Worm (Caenorhabditis elegans) whole organism, midembryonic: ENCODE results near the gene F38C2.7.

ENCODE experiments used
- T22C8.4 ChIP-seq: fragments of 200-800 bp; sonication (Bioruptor generic); IDR thresholded peaks from 2 replicates; pipeline ENCODE4 v1.3.6; 2022; ENCODE audit warnings: missing genetic modification characterization, missing compliant biosample characterization
- cog-1 ChIP-seq: sonication (generic microtip); optimal IDR thresholded peaks from 2 replicates; lab custom pipeline; 2016; ENCODE audit warnings: missing genetic modification characterization, missing compliant biosample characterization
- flt-1 ChIP-seq: fragments of 200-800 bp; sonication (Bioruptor generic); IDR thresholded peaks from 2 replicates; pipeline ENCODE4 v1.3.6; 2022; ENCODE audit warnings: missing genetic modification characterization, missing compliant biosample characterization
- klf-2 ChIP-seq: fragments of 200-800 bp; sonication (Bioruptor generic); conservative IDR thresholded peaks from 2 replicates; pipeline ENCODE4 v1.3.6; 2022; ENCODE audit warnings: missing genetic modification reagents, missing genetic modification characterization, missing compliant biosample characterization
- med-1 ChIP-seq: sonication (generic microtip); optimal IDR thresholded peaks from 2 replicates; lab custom pipeline; 2017; ENCODE audit warnings: missing genetic modification characterization, mild to moderate bottlenecking, missing compliant biosample characterization, antibody characterized with exemption, missing genetic modification reagents; ENCODE audit not compliant: insufficient read depth
- ref-1 ChIP-seq: fragments of 200-800 bp; sonication (Bioruptor generic); conservative IDR thresholded peaks from 2 replicates; pipeline ENCODE4 v1.3.6; 2022; ENCODE audit warnings: missing genetic modification reagents, missing genetic modification characterization, missing compliant biosample characterization
- tab-1 ChIP-seq: fragments of 200-800 bp; sonication (Bioruptor generic); IDR thresholded peaks from 2 replicates; pipeline ENCODE4 v1.3.6; 2022; ENCODE audit warnings: missing genetic modification characterization, missing compliant biosample characterization
- ztf-23 ChIP-seq: fragments of 200-800 bp; sonication (Bioruptor generic); IDR thresholded peaks from 2 replicates; pipeline ENCODE4 v1.3.6; 2022; ENCODE audit warnings: missing genetic modification reagents, missing genetic modification characterization, missing compliant biosample characterization
- ztf-29 ChIP-seq: fragments of 200-800 bp; sonication (Bioruptor generic); IDR thresholded peaks from 2 replicates; pipeline ENCODE4 v1.3.6; 2022; ENCODE audit warnings: missing genetic modification reagents, missing genetic modification characterization, missing compliant biosample characterization

Gene F38C2.7

DNA sequence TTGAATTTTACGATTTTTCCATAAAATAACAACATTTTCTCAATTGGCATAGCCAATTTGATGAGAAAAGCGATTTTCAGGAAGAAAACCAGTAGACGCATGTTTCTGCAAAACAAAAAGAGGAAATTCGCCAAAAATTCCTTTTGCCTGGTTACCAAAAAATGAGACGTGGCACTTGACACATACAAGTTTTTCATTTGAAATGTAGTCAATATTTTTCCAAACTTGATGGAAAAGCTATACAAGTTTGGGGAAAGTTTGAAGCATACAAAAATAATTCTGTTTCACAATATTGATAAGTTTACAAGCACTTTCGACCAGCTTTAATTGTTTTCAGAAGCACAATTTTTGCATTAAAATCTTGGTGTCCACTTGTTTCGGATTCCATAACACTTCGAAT lies 3.4 kb upstream of the F38C2.7 start, which contains the start of gene clec-191:
TSS of gene clec-191 (minus strand) at position 101 of the 400 bp plus-strand sequence.
- no peak for TF ChIP-seq flt-1 (GFP tag; lab: Robert Waterston, UW)
- TF ChIP-seq klf-2 (GFP tag; lab: Robert Waterston, UW) = no peak
- no peak for TF ChIP-seq ref-1
- no peak for TF ChIP-seq tab-1 (GFP tag; lab: Robert Waterston, UW)
- no peak for TF ChIP-seq ztf-23 (GFP tag; lab: Robert Waterston, UW)
- no peak for TF ChIP-seq cog-1 (tag; lab: Kevin White, UChicago)
- no peak for TF ChIP-seq ztf-29 (GFP tag; lab: Robert Waterston, UW)

- no peak for TF ChIP-seq tab-1 (GFP tag; lab: Robert Waterston, UW)
- TF ChIP-seq T22C8.4 (GFP tag; lab: Robert Waterston, UW) = no peak
- no peak for TF ChIP-seq ztf-29 (GFP tag; lab: Robert Waterston, UW)
- no peak for TF ChIP-seq flt-1 (GFP tag; lab: Robert Waterston, UW)
- TF ChIP-seq ref-1 = no peak
- no peak for TF ChIP-seq ztf-23 (GFP tag; lab: Robert Waterston, UW)
- TF ChIP-seq klf-2 (GFP tag; lab: Robert Waterston, UW) = no peak
- TF ChIP-seq med-1 (GFP tag; lab: Kevin White, UChicago) = no peak
- no peak for TF ChIP-seq cog-1 (tag; lab: Kevin White, UChicago)
Observed at ce11 chrIV:16277902-16278301, 711 bp upstream of the F38C2.7 start, which contains the start of gene ccch-2. Gene ccch-2, plus strand, starts transcription at chrIV:16278202.

ce11 chrIV:16270955-16271354 lies 6.2 kb downstream of the F38C2.7 start, which contains the start of gene F38C2.4:
Gene F38C2.4, plus strand, starts transcription at chrIV:16271255.
- TF ChIP-seq med-1 (GFP tag; lab: Kevin White, UChicago) (no peak), cog-1 (tag; lab: Kevin White, UChicago) (no peak), ref-1 (no peak), tab-1 (GFP tag; lab: Robert Waterston, UW) (no peak), flt-1 (GFP tag; lab: Robert Waterston, UW) (no peak), ztf-29 (GFP tag; lab: Robert Waterston, UW) (no peak), klf-2 (GFP tag; lab: Robert Waterston, UW) (no peak), ztf-23 (GFP tag; lab: Robert Waterston, UW) (no peak), T22C8.4 (GFP tag; lab: Robert Waterston, UW) (no peak)

- no peak for TF ChIP-seq flt-1 (GFP tag; lab: Robert Waterston, UW)
- TF ChIP-seq ref-1 = no peak
- TF ChIP-seq ztf-23 (GFP tag; lab: Robert Waterston, UW) = no peak
- TF ChIP-seq cog-1 (tag; lab: Kevin White, UChicago) = no peak
- TF ChIP-seq klf-2 (GFP tag; lab: Robert Waterston, UW) = no peak
- no peak for TF ChIP-seq T22C8.4 (GFP tag; lab: Robert Waterston, UW)
- TF ChIP-seq ztf-29 (GFP tag; lab: Robert Waterston, UW) = no peak
- TF ChIP-seq med-1 (GFP tag; lab: Kevin White, UChicago) = no peak
- TF ChIP-seq tab-1 (GFP tag; lab: Robert Waterston, UW) = no peak
Observed at ce11 chrIV:16257330-16257729, 19.9 kb downstream of the F38C2.7 start, which contains the start of gene hlh-31. Gene hlh-31, plus strand, starts transcription at chrIV:16257630.

ce11 chrIV:16254464-16254863 lies 22.7 kb downstream of the F38C2.7 start, which contains the start of gene hlh-17:
Gene hlh-17, plus strand, starts transcription at chrIV:16254764.
- TF ChIP-seq ref-1 (no peak), ztf-23 (GFP tag; lab: Robert Waterston, UW) (no peak), med-1 (GFP tag; lab: Kevin White, UChicago) (no peak), cog-1 (tag; lab: Kevin White, UChicago) (no peak), tab-1 (GFP tag; lab: Robert Waterston, UW) (no peak), flt-1 (GFP tag; lab: Robert Waterston, UW) (no peak), klf-2 (GFP tag; lab: Robert Waterston, UW) (no peak), T22C8.4 (GFP tag; lab: Robert Waterston, UW) (no peak), ztf-29 (GFP tag; lab: Robert Waterston, UW) (no peak)

DNA sequence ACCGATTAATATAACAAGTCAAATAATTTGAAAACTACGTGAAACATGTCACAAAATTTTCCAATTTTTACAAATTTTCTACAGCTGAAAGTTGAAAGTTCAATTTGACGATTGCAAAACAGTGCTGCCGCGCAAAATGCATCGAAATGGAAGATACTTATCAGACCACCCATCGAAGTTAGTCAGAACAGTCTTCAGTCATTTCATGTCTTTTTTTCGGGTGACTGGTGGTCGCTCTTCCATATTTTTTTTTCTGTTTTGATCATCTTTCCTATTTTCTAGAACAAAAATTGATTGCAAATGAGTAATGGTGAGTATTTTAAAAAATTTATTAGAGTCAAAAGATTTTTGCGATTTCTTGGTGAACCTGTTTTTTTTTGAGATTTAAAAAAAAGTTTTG lies 30.1 kb downstream of the F38C2.7 start, which contains the start of gene F38C2.1:
TSS of gene F38C2.1 (plus strand) at position 301 of the 400 bp plus-strand sequence.
- TF ChIP-seq tab-1 (GFP tag; lab: Robert Waterston, UW) (no peak), flt-1 (GFP tag; lab: Robert Waterston, UW) (no peak), T22C8.4 (GFP tag; lab: Robert Waterston, UW) (no peak), klf-2 (GFP tag; lab: Robert Waterston, UW) (no peak), ztf-29 (GFP tag; lab: Robert Waterston, UW) (no peak), ref-1 (no peak), cog-1 (tag; lab: Kevin White, UChicago) (no peak), med-1 (GFP tag; lab: Kevin White, UChicago) (no peak), ztf-23 (GFP tag; lab: Robert Waterston, UW) (no peak)

DNA sequence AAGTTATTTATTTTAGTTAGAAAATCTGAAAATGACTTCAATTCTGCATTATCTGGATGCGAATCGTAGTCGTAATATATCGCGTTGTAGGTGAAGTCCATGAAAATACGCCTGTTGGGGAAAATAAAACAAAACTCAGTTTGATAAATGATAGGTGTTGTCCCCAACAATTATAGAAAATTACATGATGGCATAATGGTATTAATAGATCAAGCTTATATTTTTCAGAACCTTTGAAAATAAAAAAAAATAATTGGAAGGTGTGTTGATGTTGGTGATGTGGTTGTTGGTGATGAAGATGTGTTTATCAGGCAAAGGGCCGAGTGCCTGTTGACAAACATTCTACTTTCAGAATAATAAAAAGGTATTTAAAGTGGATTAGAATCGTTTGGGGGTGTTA lies 38.6 kb downstream of the F38C2.7 start, which contains the start of gene srw-61:
TSS of gene srw-61 (minus strand) at position 101 of the 400 bp plus-strand sequence.
- TF ChIP-seq ztf-23 (GFP tag; lab: Robert Waterston, UW) (no peak), med-1 (GFP tag; lab: Kevin White, UChicago) (no peak), tab-1 (GFP tag; lab: Robert Waterston, UW) (no peak), ztf-29 (GFP tag; lab: Robert Waterston, UW) (no peak), ref-1 (no peak), klf-2 (GFP tag; lab: Robert Waterston, UW) (no peak), cog-1 (tag; lab: Kevin White, UChicago) (no peak), T22C8.4 (GFP tag; lab: Robert Waterston, UW) (no peak)

- TF ChIP-seq med-1 (GFP tag; lab: Kevin White, UChicago) (no peak), ztf-23 (GFP tag; lab: Robert Waterston, UW) (no peak), ztf-29 (GFP tag; lab: Robert Waterston, UW) (no peak), flt-1 (GFP tag; lab: Robert Waterston, UW) (no peak), ref-1 (no peak), klf-2 (GFP tag; lab: Robert Waterston, UW) (no peak), tab-1 (GFP tag; lab: Robert Waterston, UW) (no peak), T22C8.4 (GFP tag; lab: Robert Waterston, UW) (no peak)
Observed at ce11 chrIV:16236827-16237226, 40.4 kb downstream of the F38C2.7 start.

DNA sequence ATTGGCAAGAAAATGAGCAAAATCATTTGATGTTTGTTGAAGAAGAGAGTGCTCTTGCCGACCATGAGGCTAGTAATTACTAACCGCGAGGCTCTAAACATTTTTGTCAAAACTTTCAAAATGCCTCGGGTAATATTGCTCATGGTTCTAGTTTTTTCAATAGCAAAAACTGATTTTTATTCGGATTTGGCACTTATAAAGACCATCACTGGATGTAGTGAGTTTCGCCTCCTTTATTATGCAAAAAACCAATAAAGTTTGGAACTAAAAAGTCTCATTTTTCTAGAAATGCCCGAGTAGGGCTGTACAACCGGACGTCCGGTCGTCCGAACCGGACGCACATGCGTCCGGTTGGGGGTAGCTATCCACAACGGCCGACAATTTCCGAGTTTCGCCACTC lies 44.2 kb downstream of the F38C2.7 start, which contains the start of the genes hpa-1 and irld-39:
TSS of gene hpa-1 (minus strand) at position 101 of the 400 bp plus-strand sequence.
TSS of gene irld-39 (plus strand) at position 121 of the 400 bp plus-strand sequence.
- no peak for TF ChIP-seq cog-1 (tag; lab: Kevin White, UChicago)
- TF ChIP-seq ref-1 = no peak
